Fruit fly (Drosophila melanogaster) whole organism, embryonic: ENCODE results near the gene CG34056.

ENCODE experiments used
- CG11456 ChIP-seq: fragments of 200-800 bp; sonication (Bioruptor generic); IDR thresholded peaks from 3 replicates; pipeline ENCODE4 v1.3.6; 2022; ENCODE audit warnings: missing biosample characterization, missing genetic modification characterization
- CG1233 ChIP-seq: fragments of 200-800 bp; sonication (Bioruptor generic); optimal IDR thresholded peaks from 4 replicates; lab custom pipeline; 2018; ENCODE audit warnings: missing biosample characterization, mild to moderate bottlenecking, missing genetic modification characterization
- CG13287 ChIP-seq: fragments of 200-800 bp; sonication (Bioruptor generic); IDR thresholded peaks from 2 replicates; pipeline ENCODE4 v1.3.6; 2022; ENCODE audit warnings: missing biosample characterization, missing genetic modification characterization; ENCODE audit not compliant: partially characterized antibody
- CG13624 ChIP-seq: fragments of 200-800 bp; sonication (Bioruptor generic); optimal IDR thresholded peaks from 2 replicates; lab custom pipeline; 2016; ENCODE audit warnings: missing biosample characterization, missing genetic modification characterization
- CG17361 ChIP-seq: fragments of 200-800 bp; sonication (Bioruptor generic); IDR thresholded peaks from 3 replicates; pipeline ENCODE4 v1.3.6; 2022; ENCODE audit warnings: missing biosample characterization, missing genetic modification characterization
- CG17912 ChIP-seq: fragments of 200-800 bp; sonication (Bioruptor generic); optimal IDR thresholded peaks from 2 replicates; lab custom pipeline; 2018; ENCODE audit warnings: missing biosample characterization, mild to moderate bottlenecking, missing genetic modification characterization
- CG1792 ChIP-seq: fragments of 200-800 bp; sonication (Bioruptor generic); optimal IDR thresholded peaks from 2 replicates; lab custom pipeline; 2016; ENCODE audit warnings: missing biosample characterization, missing genetic modification characterization
- CG31224 ChIP-seq: fragments of 200-800 bp; sonication (Bioruptor generic); IDR thresholded peaks from 2 replicates; pipeline ENCODE4 v1.3.6; 2022; ENCODE audit warnings: missing biosample characterization, missing genetic modification characterization
- CG31365 ChIP-seq: fragments of 200-800 bp; sonication (Bioruptor generic); optimal IDR thresholded peaks from 2 replicates; lab custom pipeline; 2018; ENCODE audit warnings: missing biosample characterization, mild to moderate bottlenecking, missing genetic modification characterization
- CG3281 ChIP-seq: fragments of 200-800 bp; sonication (Bioruptor generic); optimal IDR thresholded peaks from 3 replicates; lab custom pipeline; 2017; ENCODE audit warnings: missing biosample characterization, mild to moderate bottlenecking, missing genetic modification characterization
- CG33213 ChIP-seq: fragments of 200-800 bp; sonication (Bioruptor generic); optimal IDR thresholded peaks from 3 replicates; lab custom pipeline; 2016; ENCODE audit warnings: missing biosample characterization, missing genetic modification characterization
- CG33557 ChIP-seq: fragments of 200-800 bp; sonication (Bioruptor generic); optimal IDR thresholded peaks from 2 replicates; lab custom pipeline; 2019; ENCODE audit warnings: missing biosample characterization, mild to moderate bottlenecking, missing genetic modification characterization, moderate library complexity
- CG3847 ChIP-seq: fragments of 200-800 bp; sonication (Bioruptor generic); IDR thresholded peaks from 2 replicates; pipeline ENCODE4 v1.3.6; 2022; ENCODE audit warnings: missing biosample characterization, missing genetic modification characterization
- CG4282 ChIP-seq: fragments of 200-800 bp; sonication (Bioruptor generic); optimal IDR thresholded peaks from 2 replicates; lab custom pipeline; 2016; ENCODE audit warnings: missing biosample characterization, missing genetic modification characterization
- CG4617 ChIP-seq: fragments of 200-800 bp; sonication (Bioruptor generic); optimal IDR thresholded peaks from 3 replicates; lab custom pipeline; 2016; ENCODE audit warnings: missing biosample characterization, missing genetic modification characterization, borderline replicate concordance
- CG4854 ChIP-seq: fragments of 200-800 bp; sonication (Bioruptor generic); optimal IDR thresholded peaks from 2 replicates; lab custom pipeline; 2016; ENCODE audit warnings: missing biosample characterization, missing genetic modification characterization, inconsistent platforms
- CG5180 ChIP-seq: fragments of 200-800 bp; sonication (Bioruptor generic); optimal IDR thresholded peaks from 3 replicates; lab custom pipeline; 2017; ENCODE audit warnings: missing biosample characterization, missing genetic modification characterization, mild to moderate bottlenecking, moderate library complexity, missing genetic modification reagents
- CG6175 ChIP-seq: fragments of 200-800 bp; sonication (Bioruptor generic); IDR thresholded peaks from 3 replicates; pipeline ENCODE4 v1.3.6; 2022; ENCODE audit warnings: missing biosample characterization, missing genetic modification characterization
- CG7271 ChIP-seq: fragments of 200-800 bp; sonication (Bioruptor generic); optimal IDR thresholded peaks from 2 replicates; lab custom pipeline; 2018; ENCODE audit warnings: missing biosample characterization, mild to moderate bottlenecking, missing genetic modification characterization, moderate library complexity
- CoRest ChIP-seq: fragments of 200-800 bp; sonication (Bioruptor generic); optimal IDR thresholded peaks from 3 replicates; lab custom pipeline; 2018; ENCODE audit warnings: missing biosample characterization, mild to moderate bottlenecking, missing genetic modification characterization, moderate library complexity
- CrebB ChIP-seq: fragments of 200-800 bp; sonication (Bioruptor generic); optimal IDR thresholded peaks from 3 replicates; lab custom pipeline; 2018; ENCODE audit warnings: missing biosample characterization, mild to moderate bottlenecking, missing genetic modification characterization
- Dek ChIP-seq: fragments of 200-800 bp; sonication (Bioruptor generic); optimal IDR thresholded peaks from 3 replicates; lab custom pipeline; 2019; ENCODE audit warnings: missing biosample characterization, mild to moderate bottlenecking, missing genetic modification characterization, moderate library complexity
- Drgx ChIP-seq: fragments of 200-800 bp; sonication (Bioruptor generic); IDR thresholded peaks from 2 replicates; pipeline ENCODE4 v1.3.6; 2022; ENCODE audit warnings: missing biosample characterization, missing genetic modification characterization
- Gsc ChIP-seq: fragments of 200-800 bp; sonication (Bioruptor generic); IDR thresholded peaks from 2 replicates; pipeline ENCODE4 v1.3.6; 2022; ENCODE audit warnings: missing biosample characterization, missing genetic modification characterization
- Hand ChIP-seq: fragments of 200-800 bp; sonication (Bioruptor generic); optimal IDR thresholded peaks from 2 replicates; lab custom pipeline; 2017; ENCODE audit warnings: mild to moderate bottlenecking, missing biosample characterization, missing genetic modification reagents, missing genetic modification characterization
- HmgD ChIP-seq: fragments of 200-800 bp; sonication (Bioruptor generic); optimal IDR thresholded peaks from 3 replicates; lab custom pipeline; 2016; ENCODE audit warnings: missing biosample characterization, missing genetic modification characterization
- Myb ChIP-seq: fragments of 200-800 bp; sonication (Bioruptor generic); optimal IDR thresholded peaks from 2 replicates; lab custom pipeline; 2016; ENCODE audit warnings: missing biosample characterization, missing genetic modification characterization
- Nf-YB ChIP-seq: fragments of 200-800 bp; sonication (Bioruptor generic); optimal IDR thresholded peaks from 3 replicates; lab custom pipeline; 2019; ENCODE audit warnings: missing biosample characterization, mild to moderate bottlenecking, missing genetic modification characterization, moderate library complexity
- Scr ChIP-seq: fragments of 200-800 bp; sonication (Bioruptor generic); IDR thresholded peaks from 2 replicates; pipeline ENCODE4 v1.3.6; 2022; ENCODE audit warnings: missing biosample characterization, missing genetic modification characterization; ENCODE audit not compliant: partially characterized antibody
- Tbp ChIP-seq: fragments of >200 bp; optimal IDR thresholded peaks from 2 replicates; lab custom pipeline; 2018; ENCODE audit warnings: missing biosample characterization, missing genetic modification characterization
- Trl ChIP-seq, 3 experiments: fragments of >200 bp in 2 of 3; fragments of 200-800 bp in 1 of 3; sonication (Bioruptor generic) in 1 of 3; optimal IDR thresholded peaks; 2 replicates in 1 of 3; 3 replicates in 2 of 3; lab custom pipeline; 2016 to 2017; ENCODE audit warnings: missing biosample characterization in 1 of 3, missing genetic modification characterization in 1 of 3
- bsh ChIP-seq, 2 experiments: fragments of 200-800 bp; sonication (Bioruptor generic); optimal IDR thresholded peaks; 2 replicates each; lab custom pipeline; 2017 to 2018; ENCODE audit warnings: mild to moderate bottlenecking in 2 of 2, missing biosample characterization in 2 of 2, missing genetic modification characterization in 2 of 2, moderate library complexity in 1 of 2
- emc ChIP-seq: fragments of 200-800 bp; sonication (Bioruptor generic); optimal IDR thresholded peaks from 2 replicates; lab custom pipeline; 2016; ENCODE audit warnings: missing biosample characterization, missing genetic modification characterization
- fd96Cb ChIP-seq: fragments of 200-800 bp; sonication (Bioruptor generic); optimal IDR thresholded peaks from 2 replicates; lab custom pipeline; 2018; ENCODE audit warnings: missing biosample characterization, mild to moderate bottlenecking, missing genetic modification characterization, moderate library complexity
- gce ChIP-seq: fragments of 200-800 bp; sonication (Bioruptor generic); IDR thresholded peaks from 3 replicates; pipeline ENCODE4 v1.3.6; 2022; ENCODE audit warnings: missing biosample characterization, missing genetic modification characterization
- her ChIP-seq: fragments of 200-800 bp; sonication (Bioruptor generic); optimal IDR thresholded peaks from 2 replicates; lab custom pipeline; 2016; ENCODE audit warnings: missing biosample characterization, missing genetic modification characterization
- kni ChIP-seq: fragments of 200-800 bp; sonication (Bioruptor generic); optimal IDR thresholded peaks from 3 replicates; lab custom pipeline; 2017; ENCODE audit warnings: mild to moderate bottlenecking, missing biosample characterization, missing genetic modification reagents, missing genetic modification characterization
- lab ChIP-seq: fragments of 200-800 bp; sonication (Bioruptor generic); optimal IDR thresholded peaks from 3 replicates; lab custom pipeline; 2017; ENCODE audit warnings: missing biosample characterization, missing genetic modification characterization, mild to moderate bottlenecking, moderate library complexity, missing genetic modification reagents
- oc ChIP-seq: fragments of 200-800 bp; sonication (Bioruptor generic); optimal IDR thresholded peaks from 2 replicates; lab custom pipeline; 2018; ENCODE audit warnings: missing biosample characterization, mild to moderate bottlenecking, missing genetic modification characterization, moderate library complexity
- onecut ChIP-seq: fragments of 200-800 bp; sonication (Bioruptor generic); IDR thresholded peaks from 2 replicates; pipeline ENCODE4 v1.3.6; 2022; ENCODE audit warnings: missing biosample characterization, missing genetic modification characterization
- salm ChIP-seq: fragments of 200-800 bp; sonication (Bioruptor generic); optimal IDR thresholded peaks from 2 replicates; lab custom pipeline; 2018; ENCODE audit warnings: missing biosample characterization, mild to moderate bottlenecking, missing genetic modification characterization
- schlank ChIP-seq: fragments of 200-800 bp; sonication (Bioruptor generic); optimal IDR thresholded peaks from 2 replicates; lab custom pipeline; 2018; ENCODE audit warnings: missing biosample characterization, mild to moderate bottlenecking, missing genetic modification characterization
- so ChIP-seq: fragments of 200-800 bp; sonication (Bioruptor generic); IDR thresholded peaks from 3 replicates; pipeline ENCODE4 v1.3.6; 2022; ENCODE audit warnings: missing biosample characterization, missing genetic modification characterization
- stc ChIP-seq: fragments of 200-800 bp; sonication (Bioruptor generic); IDR thresholded peaks from 2 replicates; pipeline ENCODE4 v1.3.6; 2022; ENCODE audit warnings: missing biosample characterization, missing genetic modification characterization
- tll ChIP-seq, 2 experiments: fragments of 200-800 bp in 1 of 2; fragments of >200 bp in 1 of 2; sonication (Bioruptor generic) in 1 of 2; optimal IDR thresholded peaks; 2 replicates each; lab custom pipeline; 2017 to 2019; ENCODE audit warnings: missing biosample characterization in 2 of 2, missing genetic modification characterization in 2 of 2, mild to moderate bottlenecking in 1 of 2, moderate library complexity in 1 of 2
- twi ChIP-seq: fragments of 200-800 bp; optimal IDR thresholded peaks from 2 replicates; lab custom pipeline; 2019; ENCODE audit warnings: missing biosample characterization, mild to moderate bottlenecking, missing genetic modification characterization, moderate library complexity
- zfh1 ChIP-seq: fragments of 200-800 bp; sonication (Bioruptor generic); IDR thresholded peaks from 3 replicates; pipeline ENCODE4 v1.3.6; 2022; ENCODE audit warnings: missing biosample characterization, missing genetic modification characterization

CG34056 gene

DNA sequence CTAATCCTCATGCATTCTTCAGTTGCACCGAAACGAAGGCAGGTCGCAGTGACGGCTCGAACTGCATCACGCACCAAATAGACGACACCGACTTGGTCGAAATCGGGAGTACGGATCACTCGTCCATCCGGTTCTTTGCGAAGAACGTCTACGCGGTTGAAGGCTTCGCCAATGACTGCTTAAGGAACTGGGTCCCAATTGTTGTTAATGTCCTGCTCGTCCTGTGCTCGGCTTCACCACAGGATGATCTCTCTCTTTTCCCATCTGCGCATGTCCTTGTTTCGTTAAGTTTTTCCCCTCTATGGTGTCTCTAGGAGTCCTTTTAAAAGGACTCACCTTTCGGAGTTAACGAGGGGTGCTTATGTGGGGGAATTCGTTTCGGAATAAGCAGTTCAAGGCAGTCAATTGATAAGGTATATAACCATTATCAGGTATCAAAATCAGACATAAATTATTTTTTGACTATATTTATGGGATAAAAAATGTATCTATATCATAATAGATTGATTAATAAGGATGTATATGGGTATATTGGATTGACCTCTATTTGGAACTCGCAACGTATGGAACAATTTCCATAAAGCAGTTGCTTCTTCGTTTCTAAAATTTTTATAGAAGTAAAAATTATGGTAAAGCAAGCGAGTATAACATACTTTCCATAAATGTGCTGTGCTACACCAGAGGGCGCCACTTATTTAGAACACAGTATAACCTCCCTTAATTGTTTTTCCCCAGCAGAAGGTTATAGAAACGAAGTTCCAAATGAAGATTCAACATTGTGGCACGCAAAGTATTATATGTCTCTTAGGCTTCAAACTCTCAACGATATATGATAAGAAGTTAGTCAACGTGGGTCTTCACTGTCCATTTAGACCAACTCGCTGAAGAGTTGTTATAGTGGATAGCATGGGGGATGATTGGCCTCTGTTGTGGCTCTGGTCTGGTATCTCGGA lies 38.4 kb upstream of the CG34056 start, which contains the start of gene dpr20 (continued):
- TF ChIP-seq Nf-YB (GFP tag; lab: Kevin White, UChicago) (peak; percentile 21), tll (GFP tag; optimal IDR thresholded peaks at IDR 0.05; lab: Kevin White, UChicago) (no peak), so (GFP tag; lab: Robert Waterston, UW) (peak; percentile 79), schlank (tag; lab: Kevin White, UChicago) (peak; percentile 76), CG17361 (GFP tag; lab: Robert Waterston, UW) (peak; percentile 55; the same call in 1 of the 3 replicates), CG3281 (peak; percentile 81), CG13287 (GFP tag; lab: Robert Waterston, UW) (no peak), CG6175 (GFP tag; lab: Robert Waterston, UW) (peak; percentile 81), CG7271 (tag; lab: Kevin White, UChicago) (no peak), CG1233 (GFP tag; lab: Kevin White, UChicago) (peak; percentile 34), CG5180 (GFP tag; lab: Kevin White, UChicago) (peak; percentile 20), Drgx (GFP tag; lab: Robert Waterston, UW) (peak; percentile 92), CG31224 (GFP tag; lab: Robert Waterston, UW) (peak; percentile 63), CrebB (tag; lab: Kevin White, UChicago) (peak; percentile 52), Dek (tag; lab: Kevin White, UChicago) (peak; percentile 76), her (GFP tag; lab: Kevin White, UChicago) (peak; percentile 73), HmgD (GFP tag; lab: Kevin White, UChicago) (peak; percentile 36), CG4282 (GFP tag; lab: Kevin White, UChicago) (peak; percentile 15), CG4854 (peak; percentile 36), twi (peak; percentile 28), CG1792 (GFP tag; lab: Kevin White, UChicago) (peak; percentile 76), zfh1 (GFP tag; lab: Robert Waterston, UW) (peak; percentile 86), lab (peak; percentile 94), salm (no peak), bsh (GFP tag; optimal IDR thresholded peaks at IDR 0.05; lab: Kevin White, UChicago) (peak; percentile 8 to 74), Trl (optimal IDR thresholded peaks at IDR 0.05; lab: Kevin White, UChicago) (no peak), Trl (GFP tag; optimal IDR thresholded peaks at IDR 0.05; lab: Kevin White, UChicago) (peak; percentile 66), CoRest (tag; lab: Kevin White, UChicago) (peak; percentile 71), gce (peak; percentile 82), CG3847 (GFP tag; lab: Robert Waterston, UW) (peak; percentile 79), emc (peak; percentile 66), kni (GFP tag; lab: Kevin White, UChicago) (no peak), Tbp (GFP tag; lab: Kevin White, UChicago) (no peak), onecut (peak; percentile 76), CG11456 (peak; percentile 95), oc (peak; percentile 48), CG17912 (GFP tag; lab: Kevin White, UChicago) (peak; percentile 8), CG4617 (GFP tag; lab: Kevin White, UChicago) (peak; percentile 25), Hand (GFP tag; lab: Kevin White, UChicago) (peak; percentile 63), CG33557 (GFP tag; lab: Kevin White, UChicago) (peak; percentile 3), Scr (GFP tag; lab: Robert Waterston, UW) (no peak), CG31365 (tag; lab: Kevin White, UChicago) (peak; percentile 93), CG33213 (GFP tag; lab: Kevin White, UChicago) (peak; percentile 70), stc (peak; percentile 90), fd96Cb (peak; percentile 65), Gsc (no peak), Myb (GFP tag; lab: Kevin White, UChicago) (peak; percentile 58), CG13624 (GFP tag; lab: Kevin White, UChicago) (peak; percentile 76)
